Worm (Caenorhabditis elegans): ENCODE results near the gene clec-158.
A peak's percentile ranks its signal among the peaks of the same experiment; 100 is the strongest.

The clec-158 gene

ce11 chrIII:6900609-6901008, 41.2 kb upstream of the clec-158 start:
- no peak for TF ChIP-seq ttx-3 (tag; optimal IDR thresholded peaks at IDR 0.05)
- no peak for TF ChIP-seq pat-9 (tag; optimal IDR thresholded peaks at IDR 0.05)
- no peak for TF ChIP-seq unc-86 (tag; optimal IDR thresholded peaks at IDR 0.05)
- no peak for TF ChIP-seq sdc-2 (tag; optimal IDR thresholded peaks at IDR 0.05)
- TF ChIP-seq dmd-4 (tag; optimal IDR thresholded peaks at IDR 0.05; ENCODE audit: borderline replicate concordance) = no peak
- TF ChIP-seq nhr-232 (tag; optimal IDR thresholded peaks at IDR 0.05) = no peak
- TF ChIP-seq syd-9 (tag; optimal IDR thresholded peaks at IDR 0.05) = no peak
- no peak for TF ChIP-seq mec-3 (tag; optimal IDR thresholded peaks at IDR 0.05; ENCODE audit: borderline replicate concordance)
- no peak for TF ChIP-seq lim-6 (tag; optimal IDR thresholded peaks at IDR 0.05)
- no peak for TF ChIP-seq unc-42 (tag; optimal IDR thresholded peaks at IDR 0.05)
- TF ChIP-seq K02D7.2 (tag; optimal IDR thresholded peaks at IDR 0.05) = no peak
- TF ChIP-seq nfya-1 (tag; optimal IDR thresholded peaks at IDR 0.05) = no peak
- TF ChIP-seq unc-55 (GFP tag; optimal IDR thresholded peaks at IDR 0.05) = no peak
- no peak for TF ChIP-seq gmeb-2 (tag; optimal IDR thresholded peaks at IDR 0.05)
- TF ChIP-seq che-1 (tag; optimal IDR thresholded peaks at IDR 0.05) = no peak

- no peak for TF ChIP-seq ceh-24 (tag; optimal IDR thresholded peaks at IDR 0.05)
These were observed 39.1 kb upstream of the clec-158 start for ce11 chrIII:6898518-6898917.

- TF ChIP-seq nfya-1 (tag; optimal IDR thresholded peaks at IDR 0.05) (peak; percentile 38), unc-42 (tag; optimal IDR thresholded peaks at IDR 0.05) (peak; percentile 35), unc-55 (GFP tag; optimal IDR thresholded peaks at IDR 0.05) (peak; percentile 77), ceh-18 (tag; optimal IDR thresholded peaks at IDR 0.05) (peak; percentile 28), ceh-31 (tag; optimal IDR thresholded peaks at IDR 0.05) (no peak), unc-3 (GFP tag; conservative IDR thresholded peaks at IDR 0.05) (no peak), unc-3 (tag; optimal IDR thresholded peaks at IDR 0.05) (no peak), dve-1 (tag; optimal IDR thresholded peaks at IDR 0.05) (peak; percentile 24)
These were observed 38.2 kb upstream of the clec-158 start, which contains the start of gene T07E3.4 for ce11 chrIII:6897587-6898064. Gene T07E3.4 (plus strand): TSS chrIII:6898014.

ce11 chrIII:6895677-6896076, 36.3 kb upstream of the clec-158 start:
- TF ChIP-seq ceh-18 (tag; optimal IDR thresholded peaks at IDR 0.05) (no peak), syd-9 (tag; optimal IDR thresholded peaks at IDR 0.05) (no peak), pha-2 (tag; optimal IDR thresholded peaks at IDR 0.05) (no peak), eyg-1 (tag; optimal IDR thresholded peaks at IDR 0.05) (no peak), pat-9 (tag; optimal IDR thresholded peaks at IDR 0.05) (no peak)

ce11 chrIII:6895166-6895565, 35.8 kb upstream of the clec-158 start:
- TF ChIP-seq ama-1 (optimal IDR thresholded peaks at IDR 0.05) (no peak), ceh-30 (tag; optimal IDR thresholded peaks at IDR 0.05) (no peak), npax-4 (tag; optimal IDR thresholded peaks at IDR 0.05) (no peak), mec-3 (tag; optimal IDR thresholded peaks at IDR 0.05; ENCODE audit: borderline replicate concordance) (no peak), gmeb-2 (tag; optimal IDR thresholded peaks at IDR 0.05) (no peak), eyg-1 (tag; optimal IDR thresholded peaks at IDR 0.05) (no peak), elt-2 (tag; optimal IDR thresholded peaks at IDR 0.05) (peak; percentile 68), syd-9 (tag; optimal IDR thresholded peaks at IDR 0.05) (no peak), hlh-13 (GFP tag; optimal IDR thresholded peaks at IDR 0.05) (no peak), C38D4.7 (GFP tag; optimal IDR thresholded peaks at IDR 0.05) (no peak), C08G9.2 (tag; optimal IDR thresholded peaks at IDR 0.05) (no peak), pros-1 (tag; optimal IDR thresholded peaks at IDR 0.05) (no peak), ceh-22 (tag; optimal IDR thresholded peaks at IDR 0.05) (no peak), pha-4 (tag; optimal IDR thresholded peaks at IDR 0.05) (no peak), sdc-2 (tag; optimal IDR thresholded peaks at IDR 0.05) (no peak), ceh-48 (tag; optimal IDR thresholded peaks at IDR 0.05) (no peak), ceh-18 (tag; optimal IDR thresholded peaks at IDR 0.05) (peak; percentile 57), ceh-14 (tag; optimal IDR thresholded peaks at IDR 0.05) (no peak), lim-6 (tag; optimal IDR thresholded peaks at IDR 0.05) (no peak), fkh-10 (GFP tag; optimal IDR thresholded peaks at IDR 0.05) (no peak), ceh-6 (GFP tag; optimal IDR thresholded peaks at IDR 0.05) (no peak), nhr-232 (tag; optimal IDR thresholded peaks at IDR 0.05) (no peak), nfya-1 (tag; optimal IDR thresholded peaks at IDR 0.05) (peak; percentile 19), unc-55 (GFP tag; optimal IDR thresholded peaks at IDR 0.05) (peak; percentile 44)
